Fruit fly (Drosophila melanogaster): ENCODE measurements around the gene Set8.

DNA sequence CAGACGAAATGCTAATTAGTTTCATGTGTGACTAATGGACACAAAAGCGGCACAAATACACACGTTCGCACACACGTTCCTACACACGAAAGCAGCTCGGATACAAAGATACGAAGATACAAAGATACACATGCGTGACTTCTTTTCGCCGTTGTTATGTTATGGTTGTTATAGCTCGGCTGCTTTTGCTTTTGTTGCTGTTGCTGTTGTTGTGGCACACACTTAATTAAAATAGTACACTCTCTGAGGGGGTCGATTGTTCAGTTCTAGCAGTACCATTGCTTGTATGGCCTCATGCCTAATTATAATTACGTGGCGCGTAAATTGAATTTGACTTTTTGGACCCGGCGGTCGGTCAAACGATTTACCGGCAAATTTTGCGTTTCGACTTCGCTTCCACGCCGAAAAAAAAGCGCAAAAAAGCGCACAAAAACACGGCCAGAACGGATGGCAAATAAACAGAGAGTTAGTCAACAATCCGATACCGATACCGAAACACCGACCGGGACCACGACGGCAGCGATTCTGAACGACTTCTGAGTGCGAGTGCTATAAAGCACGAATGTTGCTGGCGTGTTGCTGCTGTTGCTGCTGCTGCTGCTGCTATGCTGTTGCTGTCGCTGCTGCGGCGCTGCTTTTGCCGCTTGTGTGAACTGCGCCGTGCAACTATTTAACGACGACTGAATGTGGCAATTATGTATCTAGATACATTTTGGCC lies 53.8 kb downstream of the Set8 start:
- no peak for TF ChIP-seq CG34367 (tag; optimal IDR thresholded peaks at IDR 0.05)
- 0 out of 3 replicates have a peak, but pooled peaks have one; percentile 31 for TF ChIP-seq CG4496 (GFP tag; IDR thresholded peaks at IDR 0.05)
- no peak for TF ChIP-seq EcR (GFP tag; optimal IDR thresholded peaks at IDR 0.05)
- TF ChIP-seq CG8159 (tag; optimal IDR thresholded peaks at IDR 0.05): no peak
